Worm (Caenorhabditis elegans): ENCODE results near the gene hot-3.
A peak's percentile ranks its signal among the peaks of the same experiment; 100 is the strongest.

hot-3 gene

DNA sequence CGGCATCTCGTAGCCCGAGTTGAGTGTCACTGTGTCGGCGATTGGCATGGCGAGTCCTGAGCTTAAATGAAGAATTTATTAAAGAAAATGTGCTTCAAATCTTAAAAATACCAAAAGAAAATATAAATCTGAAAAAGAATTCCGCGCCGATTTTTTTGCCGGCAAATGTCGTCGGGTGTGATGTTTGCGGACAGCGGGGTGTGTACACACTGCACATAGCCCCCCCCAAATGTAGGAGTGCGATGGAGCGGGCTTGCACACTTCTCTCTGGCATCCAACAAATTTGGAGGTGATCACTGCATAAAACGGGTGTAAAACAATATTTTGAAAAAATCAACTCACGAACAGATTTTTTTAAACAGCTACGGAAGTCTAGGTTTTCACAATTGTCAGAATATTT, 44.3 kb upstream of the hot-3 start, which contains the start of gene Y39G8B.2 (continued):
- TF ChIP-seq dmd-8 (GFP tag; IDR thresholded peaks at IDR 0.05) (no peak), Y75B8A.6 (GFP tag; IDR thresholded peaks at IDR 0.05) (no peak), nhr-77 (tag; optimal IDR thresholded peaks at IDR 0.05) (peak; percentile 98)

DNA sequence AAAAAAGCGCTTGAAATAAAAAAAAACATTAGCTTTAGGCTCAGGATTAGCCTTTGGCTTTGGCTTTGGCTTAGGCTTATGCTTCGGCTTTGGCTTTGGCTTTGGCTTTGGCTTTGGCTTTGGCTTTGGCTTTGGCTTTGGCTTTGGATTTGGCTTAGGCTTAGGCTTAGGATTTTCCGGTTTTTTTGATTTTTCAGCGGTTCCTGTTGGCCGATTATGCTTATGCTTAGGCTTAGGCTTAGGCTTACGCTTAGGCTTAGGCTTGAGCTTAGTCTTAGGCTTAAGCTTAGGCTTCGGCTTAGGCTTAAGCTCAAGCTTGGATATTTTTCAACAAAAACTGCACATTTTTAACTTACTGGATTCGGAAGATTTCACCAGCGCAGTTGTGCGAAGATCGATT, 42.3 kb upstream of the hot-3 start:
- TF ChIP-seq nhr-42 (GFP tag; IDR thresholded peaks at IDR 0.05): 0 out of 2 replicates have a peak, but pooled peaks have one; percentile 19
- 0 out of 2 replicates have a peak, but pooled peaks have one; percentile 4 for TF ChIP-seq tra-1 (GFP tag; IDR thresholded peaks at IDR 0.05)
- TF ChIP-seq hlh-11 (tag; optimal IDR thresholded peaks at IDR 0.05): no peak

ce11 chrII:13973514-13973913, 41.7 kb upstream of the hot-3 start, which contains the start of gene Y39G8B.1:
Gene Y39G8B.1 (minus strand): TSS chrII:13973812.
- no peak for TF ChIP-seq zfp-3 (GFP tag; conservative IDR thresholded peaks at IDR 0.05)
- TF ChIP-seq ceh-28 (tag; optimal IDR thresholded peaks at IDR 0.05): no peak
- TF ChIP-seq daf-16 (GFP tag; optimal IDR thresholded peaks at IDR 0.05): no peak
- peak; percentile 41 for TF ChIP-seq daf-16 (tag; optimal IDR thresholded peaks at IDR 0.05)
- no peak for TF ChIP-seq lin-38 (GFP tag; IDR thresholded peaks at IDR 0.05)
- no peak for TF ChIP-seq sdz-12 (GFP tag; optimal IDR thresholded peaks at IDR 0.05)
- TF ChIP-seq dpl-1 (GFP tag; optimal IDR thresholded peaks at IDR 0.05): peak; percentile 7
- TF ChIP-seq mes-2 (tag; optimal IDR thresholded peaks at IDR 0.05; ENCODE audit: poor library complexity, severe bottlenecking): peak; percentile 36
- TF ChIP-seq lin-29 (GFP tag; IDR thresholded peaks at IDR 0.05): no peak
- peak; percentile 46 for TF ChIP-seq nhr-77 (tag; optimal IDR thresholded peaks at IDR 0.05)
- TF ChIP-seq T20F7.1 (GFP tag; optimal IDR thresholded peaks at IDR 0.05): no peak
- no peak for TF ChIP-seq pha-4 (GFP tag; IDR thresholded peaks at IDR 0.05)
- TF ChIP-seq pha-4 (tag; optimal IDR thresholded peaks at IDR 0.05): no peak
- 0 out of 2 replicates have a peak, but pooled peaks have one; percentile 19 for TF ChIP-seq dmd-6 (GFP tag; IDR thresholded peaks at IDR 0.05)
- TF ChIP-seq ceh-20 (GFP tag; IDR thresholded peaks at IDR 0.05): no peak
- TF ChIP-seq ztf-7 (tag; optimal IDR thresholded peaks at IDR 0.05): no peak
- no peak for TF ChIP-seq F10B5.3 (tag; optimal IDR thresholded peaks at IDR 0.05)
- TF ChIP-seq Y105C5A.15 (GFP tag; IDR thresholded peaks at IDR 0.05): no peak
- TF ChIP-seq zag-1 (tag; optimal IDR thresholded peaks at IDR 0.05): no peak
- no peak for TF ChIP-seq unc-130 (GFP tag; optimal IDR thresholded peaks at IDR 0.05)
- TF ChIP-seq nhr-111 (GFP tag; optimal IDR thresholded peaks at IDR 0.05): no peak
- no peak for TF ChIP-seq hif-1 (tag; optimal IDR thresholded peaks at IDR 0.05)
- no peak for TF ChIP-seq lin-1 (GFP tag; IDR thresholded peaks at IDR 0.05)
- no peak for TF ChIP-seq rbr-2 (tag; optimal IDR thresholded peaks at IDR 0.05)
- no peak for TF ChIP-seq ceh-62 (tag; optimal IDR thresholded peaks at IDR 0.05)
- no peak for TF ChIP-seq saeg-2 (GFP tag; IDR thresholded peaks at IDR 0.05)
- TF ChIP-seq ceh-44 (GFP tag; IDR thresholded peaks at IDR 0.05): no peak
- no peak for TF ChIP-seq daf-8 (GFP tag; IDR thresholded peaks at IDR 0.05)
- no peak for TF ChIP-seq nhr-102 (tag; optimal IDR thresholded peaks at IDR 0.05)
- TF ChIP-seq F37D6.2 (tag; optimal IDR thresholded peaks at IDR 0.05): no peak
- TF ChIP-seq nhr-41 (GFP tag; IDR thresholded peaks at IDR 0.05): no peak
- TF ChIP-seq spr-3 (GFP tag; optimal IDR thresholded peaks at IDR 0.05): no peak
- TF ChIP-seq snpc-1.2 (GFP tag; IDR thresholded peaks at IDR 0.05): no peak
- no peak for TF ChIP-seq nhr-10 (tag; optimal IDR thresholded peaks at IDR 0.05)
- TF ChIP-seq F44E2.7 (GFP tag; IDR thresholded peaks at IDR 0.05): no peak
- TF ChIP-seq gei-8 (GFP tag; optimal IDR thresholded peaks at IDR 0.05): no peak
- TF ChIP-seq hlh-30 (tag; optimal IDR thresholded peaks at IDR 0.05; ENCODE audit: insufficient read depth): peak; percentile 15
- TF ChIP-seq lin-15B (tag; optimal IDR thresholded peaks at IDR 0.05): no peak
- TF ChIP-seq zip-11 (GFP tag; IDR thresholded peaks at IDR 0.05): no peak
- no peak for TF ChIP-seq php-3 (GFP tag; IDR thresholded peaks at IDR 0.05)
- no peak for TF ChIP-seq nhr-48 (tag; optimal IDR thresholded peaks at IDR 0.05)
- TF ChIP-seq lim-7 (GFP tag; IDR thresholded peaks at IDR 0.05): no peak
- no peak for TF ChIP-seq Y48G9A.11 (GFP tag; IDR thresholded peaks at IDR 0.05)
- TF ChIP-seq arid-1 (GFP tag; conservative IDR thresholded peaks at IDR 0.05): no peak
